Worm (Caenorhabditis elegans): Measurements from ENCODE around the gene Y38F1A.1.
A peak's percentile ranks its signal among the peaks of the same experiment; 100 is the strongest.

Y38F1A.1 gene

DNA sequence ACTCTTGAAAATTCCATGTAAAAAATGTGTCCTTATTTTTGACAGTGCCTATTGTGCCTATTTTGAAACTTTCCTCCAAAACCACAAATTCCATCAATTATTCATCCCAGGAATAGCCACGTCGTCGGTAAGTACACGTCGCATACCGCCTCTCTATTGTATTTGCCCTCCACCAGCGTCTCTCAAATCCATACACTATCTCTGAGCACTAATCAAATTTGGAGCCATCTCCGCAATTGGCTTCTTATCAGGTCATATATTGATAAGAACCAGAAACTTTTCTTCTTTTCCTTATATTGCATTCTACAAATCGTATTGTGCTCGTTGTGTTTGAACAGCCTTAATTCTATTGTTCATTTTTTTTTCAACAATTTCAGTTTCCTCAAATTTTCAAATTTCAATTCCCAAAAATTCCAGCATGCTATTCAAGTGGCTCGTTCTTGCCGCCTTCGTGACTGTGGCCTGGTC lies 23.1 kb downstream of the Y38F1A.1 start, which contains the start of gene dct-18:
Gene dct-18 (plus strand): TSS at position 418 of the 468 bp plus-strand sequence.
- peak; percentile 62 for TF ChIP-seq hlh-11 (tag; optimal IDR thresholded peaks at IDR 0.05)
- 0 out of 2 replicates have a peak, but pooled peaks have one; percentile 20 for TF ChIP-seq php-3 (GFP tag; IDR thresholded peaks at IDR 0.05)
- peak; percentile 0 for TF ChIP-seq mxl-3 (GFP tag; optimal IDR thresholded peaks at IDR 0.05)
- TF ChIP-seq pqm-1 (tag; optimal IDR thresholded peaks at IDR 0.05): peak; percentile 77
- 0 out of 2 replicates have a peak, but pooled peaks have one; percentile 15 for TF ChIP-seq lin-1 (GFP tag; IDR thresholded peaks at IDR 0.05)
- TF ChIP-seq ceh-32 (tag; optimal IDR thresholded peaks at IDR 0.05; ENCODE audit: poor library complexity): no peak
- TF ChIP-seq egl-27 (tag; optimal IDR thresholded peaks at IDR 0.05): no peak
- TF ChIP-seq nhr-28 (tag; optimal IDR thresholded peaks at IDR 0.05): peak; percentile 88
- peak; percentile 29 for TF ChIP-seq nhr-77 (tag; optimal IDR thresholded peaks at IDR 0.05)
- TF ChIP-seq daf-16 (GFP tag; optimal IDR thresholded peaks at IDR 0.05): no peak
- peak; percentile 54 for TF ChIP-seq daf-16 (tag; optimal IDR thresholded peaks at IDR 0.05)
- TF ChIP-seq nhr-41 (GFP tag; IDR thresholded peaks at IDR 0.05): 0 out of 2 replicates have a peak, but pooled peaks have one; percentile 39
- peak; percentile 48 for TF ChIP-seq dmd-6 (GFP tag; IDR thresholded peaks at IDR 0.05)
- peak; percentile 66 for TF ChIP-seq dve-1 (tag; optimal IDR thresholded peaks at IDR 0.05; ENCODE audit: insufficient read depth)
- TF ChIP-seq zip-2 (tag; optimal IDR thresholded peaks at IDR 0.05): no peak

DNA sequence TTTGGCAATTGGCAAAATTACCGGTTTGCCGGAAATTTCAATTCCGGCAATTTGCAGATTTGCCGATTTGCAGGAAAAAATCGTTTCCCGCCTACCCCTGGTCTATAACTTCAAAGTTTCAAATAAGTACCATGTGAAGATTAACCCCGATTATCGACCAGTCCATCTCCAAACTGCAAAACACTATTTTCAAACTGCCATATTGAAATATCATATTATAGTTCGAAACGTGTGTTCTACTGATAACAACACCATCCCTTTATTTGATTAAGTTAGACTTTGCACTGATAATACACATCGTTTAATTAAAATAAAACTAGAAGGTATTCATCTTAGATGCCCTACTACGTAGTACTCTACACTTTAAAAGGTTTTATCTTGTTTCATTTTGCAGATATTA lies 24.4 kb downstream of the Y38F1A.1 start:
- no peak for TF ChIP-seq spr-3 (GFP tag; optimal IDR thresholded peaks at IDR 0.05)
- TF ChIP-seq unc-62 (GFP tag; optimal IDR thresholded peaks at IDR 0.05 in 1 of 2): peak in 1 of 2 experiments; percentile 87
- TF ChIP-seq unc-62 (tag; optimal IDR thresholded peaks at IDR 0.05): no peak
- TF ChIP-seq pqm-1 (tag; optimal IDR thresholded peaks at IDR 0.05): peak; percentile 44

DNA sequence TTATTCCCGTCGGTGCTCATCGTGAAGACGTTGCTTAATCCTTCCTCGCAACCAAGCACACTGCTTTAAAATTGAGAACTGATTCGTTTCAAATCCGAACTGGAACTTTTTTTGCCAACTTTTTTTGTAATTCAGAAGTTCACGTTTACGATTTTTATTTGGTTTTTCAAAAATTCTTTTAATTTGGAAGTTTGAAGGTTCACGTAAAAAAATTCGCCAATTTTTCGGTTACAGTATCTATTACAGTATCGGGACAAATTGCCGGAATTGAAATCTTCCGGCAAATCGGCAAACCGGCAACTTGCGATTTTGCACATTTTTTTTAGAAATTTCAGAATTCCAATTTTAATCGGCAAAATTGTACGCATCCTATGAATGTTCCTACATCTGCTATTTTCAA lies 26.3 kb downstream of the Y38F1A.1 start, which contains the start of gene F58G1.3:
Gene F58G1.3 (minus strand): TSS at position 101 of the 400 bp plus-strand sequence.
- TF ChIP-seq T20F7.1 (GFP tag; optimal IDR thresholded peaks at IDR 0.05) (no peak), madf-5 (GFP tag; IDR thresholded peaks at IDR 0.05) (no peak), ces-1 (GFP tag; optimal IDR thresholded peaks at IDR 0.05) (no peak), tra-1 (GFP tag; IDR thresholded peaks at IDR 0.05) (no peak), hif-1 (tag; optimal IDR thresholded peaks at IDR 0.05) (no peak), mdl-1 (tag; optimal IDR thresholded peaks at IDR 0.05) (no peak), zip-11 (GFP tag; IDR thresholded peaks at IDR 0.05) (no peak), ceh-20 (GFP tag; IDR thresholded peaks at IDR 0.05) (no peak), F37D6.2 (tag; optimal IDR thresholded peaks at IDR 0.05) (no peak), zag-1 (tag; optimal IDR thresholded peaks at IDR 0.05) (no peak), egl-27 (tag; optimal IDR thresholded peaks at IDR 0.05) (no peak), R02D3.7 (tag; optimal IDR thresholded peaks at IDR 0.05) (no peak), dpl-1 (GFP tag; optimal IDR thresholded peaks at IDR 0.05) (no peak), cey-2 (tag; optimal IDR thresholded peaks at IDR 0.05; ENCODE audit: borderline replicate concordance, insufficient read depth) (no peak), lir-3 (tag; optimal IDR thresholded peaks at IDR 0.05) (no peak), nhr-28 (tag; optimal IDR thresholded peaks at IDR 0.05) (no peak)

DNA sequence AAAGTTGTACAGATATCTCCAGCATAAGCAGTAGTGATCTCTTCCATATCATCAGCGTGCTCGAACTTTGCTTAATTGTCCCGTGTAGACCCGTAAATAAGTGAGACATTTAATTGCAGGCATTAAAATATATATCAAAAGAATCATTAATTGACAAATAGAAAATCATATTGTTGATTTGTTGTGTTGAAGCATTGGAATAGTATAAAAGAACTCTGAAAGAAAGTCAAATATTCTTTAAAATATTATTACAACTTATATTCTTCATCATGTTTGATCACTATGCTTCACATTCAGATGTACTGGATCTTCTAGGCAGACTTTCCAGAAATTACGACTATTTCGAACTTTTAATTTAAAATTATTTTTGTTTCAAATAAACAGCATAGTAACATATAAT lies 29.0 kb downstream of the Y38F1A.1 start, which contains the start of gene F58G1.8:
Gene F58G1.8 (minus strand): TSS at position 101 of the 400 bp plus-strand sequence.
- TF ChIP-seq nhr-77 (tag; optimal IDR thresholded peaks at IDR 0.05): no peak

DNA sequence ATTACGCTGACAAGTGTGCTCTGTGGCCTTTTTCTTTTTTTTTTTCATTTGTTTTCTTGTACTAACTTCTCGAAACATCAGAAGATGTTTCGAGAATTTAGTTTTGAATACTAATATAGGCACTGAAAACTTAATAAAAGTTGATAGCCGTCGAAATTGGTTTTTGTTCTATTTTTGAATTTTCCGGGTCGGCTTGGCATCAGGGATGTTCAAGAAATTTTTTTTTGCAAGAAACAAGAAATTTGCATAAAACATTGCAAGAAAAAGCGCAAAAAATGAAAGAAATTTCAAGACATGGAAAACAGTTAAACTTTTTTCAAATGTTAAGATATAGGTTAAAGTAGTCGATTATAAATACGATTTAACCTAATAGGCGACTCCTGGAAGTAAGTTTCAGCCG lies 31.3 kb downstream of the Y38F1A.1 start:
- no peak for TF ChIP-seq skn-1 (tag; optimal IDR thresholded peaks at IDR 0.05)
- TF ChIP-seq ZK546.5 (tag; optimal IDR thresholded peaks at IDR 0.05): no peak
- TF ChIP-seq lin-38 (GFP tag; IDR thresholded peaks at IDR 0.05): peak; percentile 61
- TF ChIP-seq unc-39 (tag; optimal IDR thresholded peaks at IDR 0.05): no peak
- no peak for TF ChIP-seq nhr-28 (tag; optimal IDR thresholded peaks at IDR 0.05)
- no peak for TF ChIP-seq aha-1 (tag)
- TF ChIP-seq daf-12 (tag; optimal IDR thresholded peaks at IDR 0.05): no peak
- peak; percentile 67; the same call in 1 of the 2 replicates for TF ChIP-seq arid-1 (GFP tag; conservative IDR thresholded peaks at IDR 0.05)
- TF ChIP-seq tra-1 (GFP tag; IDR thresholded peaks at IDR 0.05): no peak
- TF ChIP-seq mep-1 (tag; optimal IDR thresholded peaks at IDR 0.05): no peak
- TF ChIP-seq hlh-30 (tag; optimal IDR thresholded peaks at IDR 0.05; ENCODE audit: insufficient read depth): no peak
- TF ChIP-seq madf-9 (GFP tag; conservative IDR thresholded peaks at IDR 0.05): no peak
- no peak for TF ChIP-seq F26F4.8 (GFP tag; conservative IDR thresholded peaks at IDR 0.05)
- TF ChIP-seq lin-13 (GFP tag; optimal IDR thresholded peaks at IDR 0.05): no peak
- TF ChIP-seq dmd-8 (GFP tag; IDR thresholded peaks at IDR 0.05): no peak
- TF ChIP-seq lir-3 (tag; optimal IDR thresholded peaks at IDR 0.05): no peak
- no peak for TF ChIP-seq dve-1 (tag; optimal IDR thresholded peaks at IDR 0.05; ENCODE audit: insufficient read depth)

Measured in whole organism, L4 larva.